Worm (Caenorhabditis elegans): Measurements from ENCODE around the gene srx-66.

The srx-66 gene

ce11 chrV:3941860-3942259 lies 22.5 kb downstream of the srx-66 start, which contains the start of gene cyp-35B2 (continued):
- TF ChIP-seq snpc-3.4 (tag; optimal IDR thresholded peaks at IDR 0.05) (no peak), lsy-27 (tag; optimal IDR thresholded peaks at IDR 0.05; ENCODE audit: borderline replicate concordance, insufficient read depth) (no peak), efl-1 (GFP tag; optimal IDR thresholded peaks at IDR 0.05) (no peak), athp-1 (tag; optimal IDR thresholded peaks at IDR 0.05) (no peak)

ce11 chrV:3943364-3943763 lies 24.0 kb downstream of the srx-66 start:
- TF ChIP-seq somi-1 (GFP tag; optimal IDR thresholded peaks at IDR 0.05) (no peak), Y95B8A.8 (GFP tag; IDR thresholded peaks at IDR 0.05) (no peak), tlf-1 (GFP tag; optimal IDR thresholded peaks at IDR 0.05) (no peak), F52B5.7 (tag; optimal IDR thresholded peaks at IDR 0.05) (no peak), efl-1 (GFP tag; optimal IDR thresholded peaks at IDR 0.05) (no peak), F57A8.1 (GFP tag; optimal IDR thresholded peaks at IDR 0.05) (no peak), sptf-2 (GFP tag; optimal IDR thresholded peaks at IDR 0.05) (no peak), snpc-3.4 (tag; optimal IDR thresholded peaks at IDR 0.05) (no peak), F57C9.4 (tag; optimal IDR thresholded peaks at IDR 0.05) (no peak), let-526 (GFP tag; IDR thresholded peaks at IDR 0.05) (no peak), hmg-1.2 (GFP tag; IDR thresholded peaks at IDR 0.05) (no peak), lag-1 (GFP tag; IDR thresholded peaks at IDR 0.05) (no peak), Y67H2A.10 (GFP tag; conservative IDR thresholded peaks at IDR 0.05) (no peak), hrde-1 (tag; optimal IDR thresholded peaks at IDR 0.05; ENCODE audit: borderline replicate concordance) (no peak), B0035.1 (tag; optimal IDR thresholded peaks at IDR 0.05) (no peak)

ce11 chrV:3945053-3945452 lies 25.7 kb downstream of the srx-66 start, which contains the start of gene cyp-35B3:
TSS of gene cyp-35B3 (plus strand) at chrV:3945353.
- no peak for TF ChIP-seq xnd-1 (tag; optimal IDR thresholded peaks at IDR 0.05)
- no peak for TF ChIP-seq attf-5 (GFP tag; optimal IDR thresholded peaks at IDR 0.05)
- no peak for TF ChIP-seq let-607 (tag; optimal IDR thresholded peaks at IDR 0.05)
- no peak for TF ChIP-seq aptf-3 (GFP tag; IDR thresholded peaks at IDR 0.05)
- TF ChIP-seq Y56A3A.18 (GFP tag; IDR thresholded peaks at IDR 0.05): no peak
- TF ChIP-seq rec-8 (tag; optimal IDR thresholded peaks at IDR 0.05): no peak
- TF ChIP-seq tlf-1 (GFP tag; optimal IDR thresholded peaks at IDR 0.05): no peak
- TF ChIP-seq dox-1 (GFP tag; IDR thresholded peaks at IDR 0.05): no peak
- TF ChIP-seq lsl-1 (GFP tag; optimal IDR thresholded peaks at IDR 0.05): no peak
- TF ChIP-seq ZK185.1 (tag; optimal IDR thresholded peaks at IDR 0.05; ENCODE audit: poor library complexity, severe bottlenecking): no peak
- TF ChIP-seq F33H1.4 (GFP tag; IDR thresholded peaks at IDR 0.05): no peak
- TF ChIP-seq ceh-79 (tag; optimal IDR thresholded peaks at IDR 0.05): no peak
- TF ChIP-seq F39B2.1 (GFP tag; IDR thresholded peaks at IDR 0.05): no peak
- no peak for TF ChIP-seq snpc-4 (GFP tag; optimal IDR thresholded peaks at IDR 0.05)
- TF ChIP-seq snpc-4 (tag; optimal IDR thresholded peaks at IDR 0.05): no peak
- no peak for TF ChIP-seq die-1 (tag; optimal IDR thresholded peaks at IDR 0.05)
- no peak for TF ChIP-seq K11D2.4 (GFP tag; IDR thresholded peaks at IDR 0.05)
- no peak for TF ChIP-seq hsf-1 (GFP tag; IDR thresholded peaks at IDR 0.05)
- TF ChIP-seq ceh-91 (GFP tag; IDR thresholded peaks at IDR 0.05): no peak
- no peak for TF ChIP-seq attf-3 (GFP tag; conservative IDR thresholded peaks at IDR 0.05)

All from whole organism, young adult.